Fruit fly (Drosophila melanogaster) whole organism, embryonic: ENCODE data around the gene CG4497.

Experiments
- Bgb ChIP-seq: fragments of 200-800 bp; sonication (Bioruptor generic); IDR thresholded peaks from 2 replicates; pipeline ENCODE4 v1.3.6; 2022; ENCODE audit warnings: missing biosample characterization, missing genetic modification characterization; ENCODE audit not compliant: partially characterized antibody
- CG1024 ChIP-seq: fragments of 200-800 bp; sonication (Bioruptor generic); IDR thresholded peaks from 2 replicates; pipeline ENCODE4 v1.3.6; 2022; ENCODE audit warnings: missing biosample characterization, missing genetic modification characterization
- CG12219 ChIP-seq: fragments of 200-800 bp; sonication (Bioruptor generic); optimal IDR thresholded peaks from 3 replicates; lab custom pipeline; 2018; ENCODE audit warnings: missing biosample characterization, mild to moderate bottlenecking, missing genetic modification characterization
- CG13624 ChIP-seq: fragments of 200-800 bp; sonication (Bioruptor generic); optimal IDR thresholded peaks from 2 replicates; lab custom pipeline; 2016; ENCODE audit warnings: missing biosample characterization, missing genetic modification characterization
- CG14710 ChIP-seq: fragments of 200-800 bp; sonication (Bioruptor generic); optimal IDR thresholded peaks from 3 replicates; lab custom pipeline; 2019; ENCODE audit warnings: missing biosample characterization, mild to moderate bottlenecking, missing genetic modification characterization, moderate library complexity
- CG1647 ChIP-seq: fragments of 200-800 bp; sonication (Bioruptor generic); optimal IDR thresholded peaks from 3 replicates; lab custom pipeline; 2016; ENCODE audit warnings: missing biosample characterization, missing genetic modification characterization
- CG30431 ChIP-seq: fragments of 200-800 bp; sonication (Bioruptor generic); optimal IDR thresholded peaks from 2 replicates; lab custom pipeline; 2017; ENCODE audit warnings: missing biosample characterization, missing genetic modification characterization
- CG3407 ChIP-seq: fragments of 200-800 bp; sonication (Bioruptor generic); optimal IDR thresholded peaks from 2 replicates; lab custom pipeline; 2018; ENCODE audit warnings: missing biosample characterization, mild to moderate bottlenecking, missing genetic modification characterization
- CG4360 ChIP-seq: fragments of 200-800 bp; sonication (Bioruptor generic); IDR thresholded peaks from 2 replicates; pipeline ENCODE4 v1.3.6; 2022; ENCODE audit warnings: missing biosample characterization, missing genetic modification characterization
- CG43689 ChIP-seq: fragments of 200-800 bp; sonication (Bioruptor generic); IDR thresholded peaks from 2 replicates; pipeline ENCODE4 v1.3.6; 2022; ENCODE audit warnings: missing biosample characterization, missing genetic modification characterization
- CG6272 ChIP-seq: fragments of 200-800 bp; sonication (Bioruptor generic); IDR thresholded peaks from 2 replicates; pipeline ENCODE4 v1.3.6; 2022; ENCODE audit warnings: missing biosample characterization, missing genetic modification characterization
- CG7786 ChIP-seq: fragments of 200-800 bp; sonication (Bioruptor generic); optimal IDR thresholded peaks from 2 replicates; lab custom pipeline; 2016; ENCODE audit warnings: missing biosample characterization, missing genetic modification characterization
- CG8944 ChIP-seq: fragments of 200-800 bp; sonication (Bioruptor generic); optimal IDR thresholded peaks from 3 replicates; lab custom pipeline; 2016; ENCODE audit warnings: missing biosample characterization, missing genetic modification characterization
- CG9797 ChIP-seq: fragments of 200-800 bp; sonication (Bioruptor generic); optimal IDR thresholded peaks from 3 replicates; lab custom pipeline; 2018; ENCODE audit warnings: missing biosample characterization, mild to moderate bottlenecking, missing genetic modification characterization
- CoRest ChIP-seq: fragments of 200-800 bp; sonication (Bioruptor generic); optimal IDR thresholded peaks from 3 replicates; lab custom pipeline; 2018; ENCODE audit warnings: missing biosample characterization, mild to moderate bottlenecking, missing genetic modification characterization, moderate library complexity
- Dad ChIP-seq: fragments of 200-800 bp; sonication (Bioruptor generic); optimal IDR thresholded peaks from 3 replicates; lab custom pipeline; 2016; ENCODE audit warnings: missing biosample characterization, missing genetic modification characterization
- Doc2 ChIP-seq: fragments of 200-800 bp; sonication (Bioruptor generic); IDR thresholded peaks from 2 replicates; pipeline ENCODE4 v1.3.6; 2022; ENCODE audit warnings: missing biosample characterization, missing genetic modification characterization
- Dref ChIP-seq: fragments of 200-800 bp; sonication (Bioruptor generic); IDR thresholded peaks from 2 replicates; pipeline ENCODE4 v1.3.6; 2022; ENCODE audit warnings: missing biosample characterization, missing genetic modification characterization
- E2f1 ChIP-seq: fragments of 200-800 bp; sonication (Bioruptor generic); IDR thresholded peaks from 2 replicates; pipeline ENCODE4 v1.3.6; 2022; ENCODE audit warnings: missing biosample characterization, missing genetic modification characterization
- GATAe ChIP-seq: fragments of 200-800 bp; sonication (Bioruptor generic); conservative IDR thresholded peaks from 2 replicates; pipeline ENCODE4 v1.3.6; 2022; ENCODE audit warnings: missing biosample characterization, missing genetic modification characterization
- HLHmδ ChIP-seq: fragments of 200-800 bp; sonication (Bioruptor generic); optimal IDR thresholded peaks from 2 replicates; lab custom pipeline; 2018; ENCODE audit warnings: missing biosample characterization, mild to moderate bottlenecking, missing genetic modification characterization, moderate library complexity
- Hey ChIP-seq: fragments of 200-800 bp; sonication (Bioruptor generic); optimal IDR thresholded peaks from 3 replicates; lab custom pipeline; 2018; ENCODE audit warnings: missing biosample characterization, mild to moderate bottlenecking, missing genetic modification characterization
- Hr51 ChIP-seq, 2 experiments: fragments of 200-800 bp; sonication (Bioruptor generic); optimal IDR thresholded peaks; 2 replicates in 1 of 2; 3 replicates in 1 of 2; lab custom pipeline; 2016 to 2018; ENCODE audit warnings: missing biosample characterization in 2 of 2, missing genetic modification characterization in 2 of 2, mild to moderate bottlenecking in 1 of 2, moderate library complexity in 1 of 2
- Lhr ChIP-seq: fragments of 200-800 bp; sonication (Bioruptor generic); optimal IDR thresholded peaks from 3 replicates; lab custom pipeline; 2017; ENCODE audit warnings: mild to moderate bottlenecking, missing biosample characterization, missing genetic modification reagents, missing genetic modification characterization
- Nf-YB ChIP-seq: fragments of 200-800 bp; sonication (Bioruptor generic); optimal IDR thresholded peaks from 3 replicates; lab custom pipeline; 2019; ENCODE audit warnings: missing biosample characterization, mild to moderate bottlenecking, missing genetic modification characterization, moderate library complexity
- Nf-YC ChIP-seq: fragments of 200-800 bp; optimal IDR thresholded peaks from 3 replicates; lab custom pipeline; 2019; ENCODE audit warnings: missing biosample characterization, mild to moderate bottlenecking, missing genetic modification characterization, moderate library complexity
- Scr ChIP-seq: fragments of 200-800 bp; sonication (Bioruptor generic); IDR thresholded peaks from 2 replicates; pipeline ENCODE4 v1.3.6; 2022; ENCODE audit warnings: missing biosample characterization, missing genetic modification characterization; ENCODE audit not compliant: partially characterized antibody
- Stat92E ChIP-seq, 3 experiments: fragments of >200 bp in 2 of 3; fragments of 200-800 bp in 1 of 3; sonication (Bioruptor generic) in 1 of 3; optimal IDR thresholded peaks; 2 replicates each; lab custom pipeline; 2017 to 2019; ENCODE audit warnings: missing biosample characterization in 3 of 3, missing genetic modification characterization in 3 of 3, mild to moderate bottlenecking in 1 of 3, moderate library complexity in 1 of 3
- Xrp1 ChIP-seq: fragments of 200-800 bp; sonication (Bioruptor generic); IDR thresholded peaks from 2 replicates; pipeline ENCODE4 v1.3.6; 2022; ENCODE audit warnings: missing biosample characterization, missing genetic modification characterization
- amos ChIP-seq: fragments of 200-800 bp; sonication (Bioruptor generic); IDR thresholded peaks from 2 replicates; pipeline ENCODE4 v1.3.6; 2022; ENCODE audit warnings: missing biosample characterization, missing genetic modification characterization; ENCODE audit not compliant: partially characterized antibody
- bab2 ChIP-seq: fragments of 200-800 bp; sonication (Bioruptor generic); optimal IDR thresholded peaks from 2 replicates; lab custom pipeline; 2016; ENCODE audit warnings: missing biosample characterization, missing genetic modification characterization
- chif ChIP-seq, 2 experiments: fragments of 200-800 bp; sonication (Bioruptor generic); optimal IDR thresholded peaks; 3 replicates each; lab custom pipeline; 2016; ENCODE audit warnings: missing biosample characterization in 2 of 2, missing genetic modification characterization in 2 of 2
- crc ChIP-seq: fragments of 200-800 bp; sonication (Bioruptor generic); optimal IDR thresholded peaks from 2 replicates; lab custom pipeline; 2016; ENCODE audit warnings: missing biosample characterization, missing genetic modification characterization
- dm ChIP-seq: fragments of 200-800 bp; sonication (Bioruptor generic); optimal IDR thresholded peaks from 3 replicates; lab custom pipeline; 2016; ENCODE audit warnings: missing biosample characterization, missing genetic modification characterization
- en ChIP-seq: fragments of 200-800 bp; sonication (Bioruptor generic); optimal IDR thresholded peaks from 2 replicates; lab custom pipeline; 2016; ENCODE audit warnings: missing biosample characterization, missing genetic modification characterization
- esg ChIP-seq: fragments of 200-800 bp; sonication (Bioruptor generic); conservative IDR thresholded peaks from 2 replicates; pipeline ENCODE4 v1.3.6; 2022; ENCODE audit warnings: missing biosample characterization, missing genetic modification characterization
- exex ChIP-seq: fragments of 200-800 bp; sonication (Bioruptor generic); optimal IDR thresholded peaks from 4 replicates; lab custom pipeline; 2018; ENCODE audit warnings: missing biosample characterization, mild to moderate bottlenecking, missing genetic modification characterization, moderate library complexity
- gcm ChIP-seq: fragments of 200-800 bp; sonication (Bioruptor generic); optimal IDR thresholded peaks from 2 replicates; lab custom pipeline; 2019; ENCODE audit warnings: missing biosample characterization, mild to moderate bottlenecking, missing genetic modification characterization, moderate library complexity
- jumu ChIP-seq: fragments of 200-800 bp; sonication (Bioruptor generic); optimal IDR thresholded peaks from 3 replicates; lab custom pipeline; 2016; ENCODE audit warnings: missing biosample characterization, missing genetic modification characterization
- nau ChIP-seq: fragments of 200-800 bp; sonication (Bioruptor generic); optimal IDR thresholded peaks from 3 replicates; lab custom pipeline; 2017; ENCODE audit warnings: missing biosample characterization, mild to moderate bottlenecking, missing genetic modification characterization, missing genetic modification reagents
- nmo ChIP-seq: fragments of 200-800 bp; sonication (Bioruptor generic); optimal IDR thresholded peaks from 2 replicates; lab custom pipeline; 2018; ENCODE audit warnings: missing biosample characterization, mild to moderate bottlenecking, missing genetic modification characterization, moderate library complexity
- nom ChIP-seq: fragments of 200-800 bp; sonication (Bioruptor generic); optimal IDR thresholded peaks from 2 replicates; lab custom pipeline; 2017; ENCODE audit warnings: missing biosample characterization, missing genetic modification characterization, mild to moderate bottlenecking, moderate library complexity, missing genetic modification reagents
- p53 ChIP-seq: fragments of 200-800 bp; sonication (Bioruptor generic); optimal IDR thresholded peaks from 2 replicates; lab custom pipeline; 2016; ENCODE audit warnings: missing biosample characterization, missing genetic modification characterization
- pan ChIP-seq, 4 experiments: fragments of >200 bp in 3 of 4; fragments of 200-800 bp in 1 of 4; sonication (Bioruptor generic) in 1 of 4; optimal IDR thresholded peaks in 3 of 4; IDR thresholded peaks in 1 of 4; 2 replicates each; pipeline versions ENCODE4 v1.3.6 to Lab custom; 2017 to 2022; ENCODE audit warnings: missing biosample characterization in 2 of 4, missing genetic modification characterization in 2 of 4, mixed read lengths in 1 of 4
- pfk ChIP-seq: fragments of 200-800 bp; sonication (Bioruptor generic); optimal IDR thresholded peaks from 2 replicates; lab custom pipeline; 2018; ENCODE audit warnings: missing biosample characterization, mild to moderate bottlenecking, missing genetic modification characterization, moderate library complexity
- pum ChIP-seq: fragments of 200-800 bp; sonication (Bioruptor generic); optimal IDR thresholded peaks from 2 replicates; lab custom pipeline; 2016; ENCODE audit warnings: missing biosample characterization, missing genetic modification characterization
- schlank ChIP-seq: fragments of 200-800 bp; sonication (Bioruptor generic); optimal IDR thresholded peaks from 2 replicates; lab custom pipeline; 2018; ENCODE audit warnings: missing biosample characterization, mild to moderate bottlenecking, missing genetic modification characterization
- sisA ChIP-seq: fragments of 200-800 bp; sonication (Bioruptor generic); IDR thresholded peaks from 2 replicates; pipeline ENCODE4 v1.3.6; 2022; ENCODE audit warnings: missing biosample characterization, missing genetic modification characterization
- vvl ChIP-seq: fragments of 200-800 bp; sonication (Bioruptor generic); IDR thresholded peaks from 2 replicates; pipeline ENCODE4 v1.3.6; 2022; ENCODE audit warnings: missing biosample characterization, missing genetic modification characterization

CG4497 gene

DNA sequence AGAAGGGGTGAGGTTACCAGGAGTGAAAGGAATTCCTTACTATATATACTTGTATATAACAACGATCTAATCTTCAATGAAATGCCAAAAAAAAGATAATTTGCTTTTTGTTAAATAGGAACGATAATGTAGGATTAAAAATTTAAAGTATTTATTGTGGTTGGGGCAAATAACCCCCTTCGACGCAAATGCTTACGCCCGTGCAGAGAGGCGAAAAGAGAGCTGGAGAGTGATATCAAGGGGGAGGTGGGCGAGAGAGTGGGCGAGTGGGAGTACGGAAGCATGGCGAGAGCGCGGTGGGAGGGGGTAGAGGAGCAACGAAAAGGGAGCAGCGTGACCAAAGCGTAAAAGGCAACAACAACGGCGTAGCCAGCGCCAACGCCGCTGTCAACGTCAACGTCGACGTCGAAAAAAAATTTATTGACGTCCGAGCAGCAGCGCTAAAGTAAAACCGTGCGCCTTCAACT is 5.8 kb downstream of the CG4497 start (continued):
- TF ChIP-seq dm (GFP tag; lab: Kevin White, UChicago) (peak; percentile 92), CG1647 (GFP tag; lab: Kevin White, UChicago) (peak; percentile 94), CG6272 (GFP tag; lab: Robert Waterston, UW) (peak; percentile 98), en (peak; percentile 87), CG12219 (GFP tag; lab: Kevin White, UChicago) (peak; percentile 98), Bgb (GFP tag; lab: Robert Waterston, UW) (no peak; the same call in 1 of the 2 replicates), CoRest (tag; lab: Kevin White, UChicago) (peak; percentile 99), pan (optimal IDR thresholded peaks at IDR 0.05; lab: Kevin White, UChicago) (no peak), pan (GFP tag; optimal IDR thresholded peaks at IDR 0.05 in 1 of 2, IDR thresholded peaks at IDR 0.05 in 1 of 2) (peak in 1 of 2 experiments; percentile 99), Stat92E (GFP tag; optimal IDR thresholded peaks at IDR 0.05; lab: Kevin White, UChicago) (peak in 1 of 3 experiments; percentile 88), CG14710 (tag; lab: Kevin White, UChicago) (peak; percentile 96), CG4360 (GFP tag; lab: Robert Waterston, UW) (peak; percentile 81), crc (GFP tag; lab: Kevin White, UChicago) (peak; percentile 89), Hr51 (GFP tag; optimal IDR thresholded peaks at IDR 0.05; lab: Kevin White, UChicago) (peak; percentile 95 to 99), GATAe (GFP tag; lab: Robert Waterston, UW) (peak; percentile 95), CG43689 (peak; percentile 93), bab2 (peak; percentile 96), p53 (peak; percentile 77), CG30431 (peak; percentile 96), CG3407 (GFP tag; lab: Kevin White, UChicago) (peak; percentile 97), Hey (tag; lab: Kevin White, UChicago) (peak; percentile 86), CG13624 (GFP tag; lab: Kevin White, UChicago) (peak; percentile 96), Xrp1 (peak; percentile 99), pfk (peak; percentile 64), jumu (GFP tag; lab: Kevin White, UChicago) (peak; percentile 95), schlank (peak; percentile 94), chif (GFP tag; optimal IDR thresholded peaks at IDR 0.05; lab: Kevin White, UChicago) (peak; percentile 97), CG8944 (GFP tag; lab: Kevin White, UChicago) (peak; percentile 95), Scr (no peak; the same call in 1 of the 2 replicates), nmo (GFP tag; lab: Kevin White, UChicago) (peak; percentile 99), CG9797 (GFP tag; lab: Kevin White, UChicago) (peak; percentile 59), Nf-YB (GFP tag; lab: Kevin White, UChicago) (peak; percentile 88), Lhr (GFP tag; lab: Kevin White, UChicago) (peak; percentile 92), Doc2 (GFP tag; lab: Robert Waterston, UW) (peak; percentile 91), CG1024 (GFP tag; lab: Robert Waterston, UW) (peak; percentile 91), nau (GFP tag; lab: Kevin White, UChicago) (peak; percentile 98), Nf-YC (tag; lab: Kevin White, UChicago) (peak; percentile 92), E2f1 (GFP tag; lab: Robert Waterston, UW) (peak; percentile 98), amos (GFP tag; lab: Robert Waterston, UW) (no peak; the same call in 1 of the 2 replicates), nom (peak; percentile 98), exex (tag; lab: Kevin White, UChicago) (peak; percentile 90), sisA (GFP tag; lab: Robert Waterston, UW) (peak; percentile 98), pum (peak; percentile 96), esg (peak; percentile 98), HLHmδ (GFP tag; lab: Kevin White, UChicago) (no peak), Dad (GFP tag; lab: Kevin White, UChicago) (peak; percentile 96), CG7786 (GFP tag; lab: Kevin White, UChicago) (peak; percentile 97), Dref (peak; percentile 42; the same call in 1 of the 2 replicates), gcm (peak; percentile 98), vvl (GFP tag; lab: Robert Waterston, UW) (peak; percentile 99)
